Fruit fly (Drosophila melanogaster): Measurements from ENCODE around the gene tgo.

The tgo gene

dm6 chr3R:9007258-9007657 lies 12.6 kb downstream of the tgo start:
- TF ChIP-seq CG7368 (GFP tag; optimal IDR thresholded peaks at IDR 0.05) (no peak), CG8319 (GFP tag; optimal IDR thresholded peaks at IDR 0.05) (no peak), CG6792 (GFP tag; optimal IDR thresholded peaks at IDR 0.05) (no peak), CG32006 (GFP tag; optimal IDR thresholded peaks at IDR 0.05) (no peak)

- TF ChIP-seq Eip78C (GFP tag) (peak; percentile 64), pdm3 (GFP tag; optimal IDR thresholded peaks at IDR 0.05) (no peak), Ets21C (GFP tag; optimal IDR thresholded peaks at IDR 0.05) (no peak), fkh (GFP tag; optimal IDR thresholded peaks at IDR 0.05) (peak; percentile 86), Sox14 (GFP tag; optimal IDR thresholded peaks at IDR 0.05) (peak; percentile 13), fd59A (GFP tag; optimal IDR thresholded peaks at IDR 0.05) (no peak), CG6163 (GFP tag; IDR thresholded peaks at IDR 0.05) (no peak), dsx (GFP tag; optimal IDR thresholded peaks at IDR 0.05; ENCODE audit: poor library complexity, severe bottlenecking) (peak; percentile 53), esn (GFP tag; optimal IDR thresholded peaks at IDR 0.05) (peak; percentile 2)
Observed at dm6 chr3R:9006129-9006528, 13.7 kb downstream of the tgo start, which contains the start of the genes Prosbeta3 and Iru. TSS of gene Prosbeta3 (minus strand) at chr3R:9006226. TSS of gene Iru (plus strand) at chr3R:9006456.

- TF ChIP-seq CG11294 (GFP tag; IDR thresholded peaks at IDR 0.05) (no peak), ss (GFP tag; optimal IDR thresholded peaks at IDR 0.05) (no peak), Ets21C (GFP tag; optimal IDR thresholded peaks at IDR 0.05) (no peak), CG6808 (GFP tag; optimal IDR thresholded peaks at IDR 0.05) (no peak), Hr38 (GFP tag; optimal IDR thresholded peaks at IDR 0.05) (no peak), Sox102F (GFP tag; optimal IDR thresholded peaks at IDR 0.05) (no peak), CG3032 (tag; optimal IDR thresholded peaks at IDR 0.05) (no peak), fkh (GFP tag; optimal IDR thresholded peaks at IDR 0.05) (peak; percentile 32), esn (GFP tag; optimal IDR thresholded peaks at IDR 0.05) (peak; percentile 33), net (GFP tag; optimal IDR thresholded peaks at IDR 0.05) (no peak), pdm3 (GFP tag; optimal IDR thresholded peaks at IDR 0.05) (no peak), Lpt (GFP tag; optimal IDR thresholded peaks at IDR 0.05) (no peak), Sox14 (GFP tag; optimal IDR thresholded peaks at IDR 0.05) (no peak), Eip75B (GFP tag; optimal IDR thresholded peaks at IDR 0.05) (no peak), CG6854 (GFP tag; optimal IDR thresholded peaks at IDR 0.05) (no peak), Hr39 (GFP tag; optimal IDR thresholded peaks at IDR 0.05) (no peak), CG4318 (GFP tag; optimal IDR thresholded peaks at IDR 0.05) (no peak)
Observed at dm6 chr3R:9003600-9004223, 16.1 kb downstream of the tgo start, which contains the start of the genes CG31100 and CG11980. TSS of gene CG31100 (minus strand) at chr3R:9003650. TSS of gene CG11980 (plus strand) at chr3R:9004017.

- TF ChIP-seq CG6808 (GFP tag; optimal IDR thresholded peaks at IDR 0.05) (no peak), Met (GFP tag; optimal IDR thresholded peaks at IDR 0.05) (no peak), Sox15 (GFP tag; optimal IDR thresholded peaks at IDR 0.05) (no peak), topi (GFP tag; optimal IDR thresholded peaks at IDR 0.05) (peak; percentile 1), CG34406 (GFP tag; optimal IDR thresholded peaks at IDR 0.05) (no peak), fkh (GFP tag; optimal IDR thresholded peaks at IDR 0.05) (peak; percentile 19), Lpt (GFP tag; optimal IDR thresholded peaks at IDR 0.05) (no peak), pdm3 (GFP tag; optimal IDR thresholded peaks at IDR 0.05) (no peak), CG6276 (GFP tag; optimal IDR thresholded peaks at IDR 0.05) (no peak), CG8632 (GFP tag; optimal IDR thresholded peaks at IDR 0.05) (no peak), CG3032 (tag; optimal IDR thresholded peaks at IDR 0.05) (no peak), Ets96B (tag; optimal IDR thresholded peaks at IDR 0.05) (no peak), salr (GFP tag; optimal IDR thresholded peaks at IDR 0.05) (no peak), eg (GFP tag; IDR thresholded peaks at IDR 0.05) (no peak), Eip78C (GFP tag) (peak; percentile 6), spab (GFP tag; optimal IDR thresholded peaks at IDR 0.05) (no peak), CG32006 (GFP tag; optimal IDR thresholded peaks at IDR 0.05) (no peak), Blimp-1 (GFP tag; optimal IDR thresholded peaks at IDR 0.05) (no peak), OdsH (GFP tag; optimal IDR thresholded peaks at IDR 0.05) (no peak)
Observed at dm6 chr3R:9002542-9002941, 17.3 kb downstream of the tgo start.

Data from whole organism, prepupa.